Worm (Caenorhabditis elegans) whole organism, young adult: ENCODE results near the gene cuc-1.

ENCODE experiments used
- F37B4.10 ChIP-seq: fragments of 200-800 bp; sonication (Bioruptor generic); IDR thresholded peaks from 2 replicates; pipeline ENCODE4 v1.3.6; 2022; ENCODE audit warnings: missing genetic modification characterization, missing compliant biosample characterization
- akir-1 ChIP-seq: fragments of 200-800 bp; sonication (Bioruptor generic); optimal IDR thresholded peaks from 2 replicates; lab custom pipeline; 2018; ENCODE audit warnings: mild to moderate bottlenecking, missing genetic modification characterization, moderate library complexity, missing compliant biosample characterization
- die-1 ChIP-seq: sonication (generic microtip); optimal IDR thresholded peaks from 2 replicates; lab custom pipeline; 2016; ENCODE audit warnings: missing genotype, mild to moderate bottlenecking, missing genetic modification characterization, missing compliant biosample characterization
- hlh-26 ChIP-seq: fragments of 200-800 bp; sonication (Bioruptor generic); conservative IDR thresholded peaks from 2 replicates; pipeline ENCODE4 v1.3.6; 2022; ENCODE audit warnings: missing genetic modification reagents, missing genetic modification characterization, missing compliant biosample characterization

DNA sequence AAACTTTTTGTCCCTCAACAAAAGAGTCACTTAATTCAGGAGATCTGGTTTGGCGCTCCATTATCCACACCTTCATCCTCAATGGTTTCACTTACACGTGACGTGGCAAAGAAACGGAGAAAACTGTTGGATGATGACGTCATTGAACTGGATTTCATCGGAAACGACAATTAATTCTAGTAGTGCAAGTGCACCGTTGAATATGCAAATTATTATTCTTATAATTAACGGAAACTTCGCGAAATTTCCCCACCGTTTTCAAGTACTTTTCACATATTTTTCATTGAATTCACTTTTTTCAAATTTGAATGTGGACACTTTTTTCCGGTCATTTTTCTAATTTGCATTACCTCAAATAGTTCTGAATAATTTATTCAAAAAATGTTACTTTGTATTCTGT is 48.5 kb upstream of the cuc-1 start, which contains the start of gene ZK688.1:
- TF ChIP-seq akir-1 (GFP tag; lab: Kevin White, UChicago), result no peak
- no peak for TF ChIP-seq die-1 (tag; lab: Kevin White, UChicago)
- no peak for TF ChIP-seq F37B4.10 (GFP tag; lab: Robert Waterston, UW)
- no peak for TF ChIP-seq hlh-26 (GFP tag; lab: Robert Waterston, UW)
